Worm (Caenorhabditis elegans) whole organism, L3 larva: Measurements from ENCODE around the gene abcf-3.

ENCODE experiments used
- R02D3.7 ChIP-seq: fragments of 150-350 bp; optimal IDR thresholded peaks from 2 replicates; lab custom pipeline; 2014; ENCODE audit warnings: missing biosample characterization, missing genetic modification characterization
- ZK546.5 ChIP-seq: sonication (generic microtip); optimal IDR thresholded peaks from 2 replicates; lab custom pipeline; 2017; ENCODE audit warnings: missing biosample characterization, missing genetic modification characterization
- aly-2 ChIP-seq: fragments of 150-350 bp; optimal IDR thresholded peaks from 2 replicates; lab custom pipeline; 2014; ENCODE audit warnings: missing biosample characterization, missing genetic modification characterization
- ama-1 ChIP-seq: fragments of 150-350 bp; optimal IDR thresholded peaks from 2 replicates; lab custom pipeline; 2018
- ceh-16 ChIP-seq: sonication (generic microtip); optimal IDR thresholded peaks from 2 replicates; lab custom pipeline; 2017; ENCODE audit warnings: missing biosample characterization, missing genetic modification characterization
- ceh-28 ChIP-seq: fragments of 150-350 bp; optimal IDR thresholded peaks from 2 replicates; lab custom pipeline; 2014; ENCODE audit warnings: missing biosample characterization, missing genetic modification reagents, missing genetic modification characterization
- ceh-82 ChIP-seq: fragments of 150-350 bp; optimal IDR thresholded peaks from 2 replicates; lab custom pipeline; 2014; ENCODE audit warnings: missing biosample characterization, missing genetic modification characterization
- ceh-9 ChIP-seq: sonication (generic microtip); optimal IDR thresholded peaks from 2 replicates; lab custom pipeline; 2018; ENCODE audit warnings: missing biosample characterization, missing genetic modification characterization
- daf-12 ChIP-seq: fragments of 150-350 bp; optimal IDR thresholded peaks from 2 replicates; lab custom pipeline; 2014; ENCODE audit warnings: missing biosample characterization, missing genetic modification reagents, missing genetic modification characterization
- egl-27 ChIP-seq: sonication (generic microtip); optimal IDR thresholded peaks from 4 replicates; lab custom pipeline; 2017; ENCODE audit warnings: missing biosample characterization, missing genetic modification reagents, missing genetic modification characterization
- egl-5 ChIP-seq: fragments of 150-350 bp; optimal IDR thresholded peaks from 2 replicates; lab custom pipeline; 2017; ENCODE audit warnings: missing biosample characterization, missing genetic modification reagents, missing genetic modification characterization, inconsistent platforms
- elt-1 ChIP-seq: fragments of 150-350 bp; optimal IDR thresholded peaks from 2 replicates; lab custom pipeline; 2014; ENCODE audit warnings: missing biosample characterization, missing genetic modification characterization
- elt-2 ChIP-seq: sonication (generic microtip); optimal IDR thresholded peaks from 2 replicates; lab custom pipeline; 2016; ENCODE audit warnings: missing genetic modification reagents, mild to moderate bottlenecking, missing genetic modification characterization, missing compliant biosample characterization
- elt-3 ChIP-seq, 3 experiments: fragments of 150-350 bp in 1 of 3; sonication (generic microtip) in 2 of 3; optimal IDR thresholded peaks; 2 replicates in 2 of 3; 4 replicates in 1 of 3; lab custom pipeline; 2014 to 2017; ENCODE audit warnings: missing biosample characterization in 3 of 3, missing genetic modification characterization in 3 of 3
- eor-1 ChIP-seq, 2 experiments: fragments of 150-350 bp; optimal IDR thresholded peaks; 2 replicates each; lab custom pipeline; 2014 to 2018; ENCODE audit warnings: missing biosample characterization in 2 of 2, missing genetic modification characterization in 2 of 2
- fkh-10 ChIP-seq: sonication (generic microtip); optimal IDR thresholded peaks from 2 replicates; lab custom pipeline; 2017; ENCODE audit warnings: missing biosample characterization, missing genetic modification reagents, missing genetic modification characterization
- fkh-2 ChIP-seq: fragments of 150-350 bp; optimal IDR thresholded peaks from 2 replicates; lab custom pipeline; 2014; ENCODE audit warnings: missing biosample characterization, missing genetic modification reagents, missing genetic modification characterization
- fos-1 ChIP-seq: fragments of 150-350 bp; optimal IDR thresholded peaks from 2 replicates; lab custom pipeline; 2014; ENCODE audit warnings: missing biosample characterization, missing genetic modification characterization
- hmg-11 ChIP-seq: sonication (generic microtip); optimal IDR thresholded peaks from 2 replicates; lab custom pipeline; 2016; ENCODE audit warnings: missing genetic modification characterization, missing compliant biosample characterization
- jun-1 ChIP-seq: fragments of 150-350 bp; optimal IDR thresholded peaks from 2 replicates; lab custom pipeline; 2014; ENCODE audit warnings: missing biosample characterization, missing genetic modification reagents, missing genetic modification characterization
- lin-15B ChIP-seq: fragments of 150-350 bp; optimal IDR thresholded peaks from 2 replicates; lab custom pipeline; 2014; ENCODE audit warnings: missing biosample characterization, missing genetic modification characterization
- lin-39 ChIP-seq: fragments of 150-350 bp; optimal IDR thresholded peaks from 2 replicates; lab custom pipeline; 2018; ENCODE audit warnings: missing biosample characterization, missing genetic modification reagents, missing genetic modification characterization
- lsy-12 ChIP-seq: sonication (generic microtip); optimal IDR thresholded peaks from 2 replicates; lab custom pipeline; 2016; ENCODE audit warnings: mild to moderate bottlenecking, missing genetic modification characterization, missing compliant biosample characterization
- mdl-1 ChIP-seq: fragments of 150-350 bp; optimal IDR thresholded peaks from 2 replicates; lab custom pipeline; 2014; ENCODE audit warnings: missing biosample characterization, missing genetic modification characterization
- mml-1 ChIP-seq: fragments of 150-350 bp; sonication (generic microtip); optimal IDR thresholded peaks from 3 replicates; lab custom pipeline; 2014; ENCODE audit warnings: missing biosample characterization, missing genetic modification characterization
- nfya-1 ChIP-seq: sonication (generic microtip); optimal IDR thresholded peaks from 2 replicates; lab custom pipeline; 2017; ENCODE audit warnings: missing genetic modification characterization, mild to moderate bottlenecking, missing compliant biosample characterization, antibody characterized with exemption, moderate library complexity; ENCODE audit not compliant: insufficient read depth
- nhr-11 ChIP-seq: fragments of 150-350 bp; optimal IDR thresholded peaks from 2 replicates; lab custom pipeline; 2014; ENCODE audit warnings: missing biosample characterization, missing genetic modification characterization
- nhr-12 ChIP-seq: fragments of 150-350 bp; optimal IDR thresholded peaks from 2 replicates; lab custom pipeline; 2014; ENCODE audit warnings: missing biosample characterization, missing genetic modification characterization
- nhr-23 ChIP-seq: fragments of 150-350 bp; optimal IDR thresholded peaks from 2 replicates; lab custom pipeline; 2014; ENCODE audit warnings: missing biosample characterization, missing genetic modification reagents, missing genetic modification characterization
- nhr-237 ChIP-seq: fragments of 150-350 bp; optimal IDR thresholded peaks from 2 replicates; lab custom pipeline; 2014; ENCODE audit warnings: missing biosample characterization, missing genetic modification characterization
- nhr-25 ChIP-seq: sonication (generic microtip); optimal IDR thresholded peaks from 2 replicates; lab custom pipeline; 2017; ENCODE audit warnings: missing biosample characterization, missing genetic modification characterization
- nhr-28 ChIP-seq: fragments of 150-350 bp; optimal IDR thresholded peaks from 2 replicates; lab custom pipeline; 2014; ENCODE audit warnings: missing biosample characterization, missing genetic modification characterization
- nhr-43 ChIP-seq: sonication (generic microtip); optimal IDR thresholded peaks from 2 replicates; lab custom pipeline; 2016; ENCODE audit warnings: mild to moderate bottlenecking, missing genetic modification characterization, missing compliant biosample characterization; ENCODE audit not compliant: poor library complexity, severe bottlenecking
- nhr-67 ChIP-seq: fragments of 150-350 bp; optimal IDR thresholded peaks from 2 replicates; lab custom pipeline; 2014; ENCODE audit warnings: missing biosample characterization, missing genetic modification characterization
- nhr-76 ChIP-seq: fragments of 150-350 bp; sonication (generic microtip); optimal IDR thresholded peaks from 5 replicates; lab custom pipeline; 2014; ENCODE audit warnings: missing biosample characterization, missing genetic modification characterization
- nhr-77 ChIP-seq: fragments of 150-350 bp; optimal IDR thresholded peaks from 2 replicates; lab custom pipeline; 2014; ENCODE audit warnings: missing biosample characterization, missing genetic modification characterization
- pha-4 ChIP-seq: fragments of 150-350 bp; optimal IDR thresholded peaks from 2 replicates; lab custom pipeline; 2014; ENCODE audit warnings: missing biosample characterization, missing genetic modification reagents, missing genetic modification characterization
- pqm-1 ChIP-seq: fragments of 150-350 bp; optimal IDR thresholded peaks from 2 replicates; lab custom pipeline; 2017; ENCODE audit warnings: missing biosample characterization, missing genetic modification characterization, inconsistent platforms
- sea-2 ChIP-seq: fragments of 150-350 bp; sonication (generic microtip); optimal IDR thresholded peaks from 4 replicates; lab custom pipeline; 2014; ENCODE audit warnings: missing biosample characterization, missing genetic modification reagents, missing genetic modification characterization
- skn-1 ChIP-seq: fragments of 150-350 bp; optimal IDR thresholded peaks from 2 replicates; lab custom pipeline; 2014; ENCODE audit warnings: missing biosample characterization, missing genetic modification characterization
- snpc-4 ChIP-seq: fragments of 150-350 bp; optimal IDR thresholded peaks from 2 replicates; lab custom pipeline; 2014; ENCODE audit warnings: missing biosample characterization, missing genetic modification characterization
- tbx-2 ChIP-seq: sonication (generic microtip); optimal IDR thresholded peaks from 2 replicates; lab custom pipeline; 2016; ENCODE audit warnings: mild to moderate bottlenecking, missing genetic modification characterization, missing compliant biosample characterization
- unc-39 ChIP-seq: sonication (generic microtip); optimal IDR thresholded peaks from 4 replicates; lab custom pipeline; 2017; ENCODE audit warnings: missing biosample characterization, missing genetic modification characterization
- unc-62 ChIP-seq: fragments of 150-350 bp; sonication (generic microtip); optimal IDR thresholded peaks from 4 replicates; lab custom pipeline; 2014; ENCODE audit warnings: missing biosample characterization, missing genetic modification reagents, missing genetic modification characterization
- zag-1 ChIP-seq: fragments of 150-350 bp; optimal IDR thresholded peaks from 2 replicates; lab custom pipeline; 2014; ENCODE audit warnings: missing biosample characterization, missing genetic modification characterization
- ztf-11 ChIP-seq: fragments of 150-350 bp; optimal IDR thresholded peaks from 2 replicates; lab custom pipeline; 2014; ENCODE audit warnings: missing biosample characterization, missing genetic modification characterization
- ztf-4 ChIP-seq: fragments of 150-350 bp; optimal IDR thresholded peaks from 2 replicates; lab custom pipeline; 2014; ENCODE audit warnings: missing biosample characterization, missing genetic modification characterization

Gene abcf-3

DNA sequence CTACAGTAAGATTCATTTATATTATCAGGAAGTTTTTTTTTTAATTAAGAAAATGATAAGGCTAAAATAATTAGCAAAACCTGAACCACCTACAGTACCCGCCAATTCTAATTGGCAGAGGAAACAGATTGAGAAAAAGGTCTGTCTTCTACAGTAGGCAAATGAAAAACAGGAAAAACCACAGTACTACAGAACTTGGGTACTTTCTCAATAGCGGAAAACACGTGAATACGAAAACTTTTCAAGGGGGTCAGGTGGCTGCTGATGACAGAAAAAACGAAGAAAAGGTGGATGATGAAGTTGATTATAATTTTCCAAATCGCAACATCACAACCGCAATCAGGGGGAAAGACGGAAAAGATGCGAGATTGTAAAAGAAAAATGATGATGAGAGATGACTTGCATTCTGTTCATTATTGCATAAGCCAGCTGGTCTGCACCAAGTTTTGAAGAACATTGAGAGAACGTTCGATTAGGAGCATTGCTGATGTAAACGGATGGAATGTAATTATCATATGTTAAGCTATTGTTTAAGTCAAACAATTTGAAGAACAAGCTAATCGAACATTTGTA, 28.7 kb upstream of the abcf-3 start:
- no peak for TF ChIP-seq nhr-12 (tag; lab: Kevin White, UChicago)
- TF ChIP-seq elt-2 (tag; lab: Kevin White, UChicago) = no peak
- TF ChIP-seq ZK546.5 = no peak
- no peak for TF ChIP-seq nhr-77 (tag; lab: Kevin White, UChicago)
- TF ChIP-seq nhr-23 (tag; lab: Kevin White, UChicago) = peak; percentile 7
- TF ChIP-seq elt-1 (tag; lab: Kevin White, UChicago) = no peak
- peak; percentile 76 for TF ChIP-seq nfya-1 (tag; lab: Kevin White, UChicago)
- TF ChIP-seq nhr-43 (tag; lab: Kevin White, UChicago) = peak; percentile 30
- no peak for TF ChIP-seq tbx-2
- TF ChIP-seq fos-1 (tag; lab: Kevin White, UChicago) = no peak
- TF ChIP-seq aly-2 (tag; lab: Kevin White, UChicago) = no peak
- peak; percentile 34 for TF ChIP-seq nhr-11
- TF ChIP-seq jun-1 (tag; lab: Kevin White, UChicago) = peak; percentile 75
- no peak for TF ChIP-seq daf-12
- no peak for TF ChIP-seq egl-5
- peak; percentile 29 for TF ChIP-seq lsy-12 (tag; lab: Kevin White, UChicago)
- peak; percentile 11 for TF ChIP-seq mdl-1 (tag; lab: Kevin White, UChicago)
- no peak for TF ChIP-seq zag-1 (tag; lab: Kevin White, UChicago)
- TF ChIP-seq ama-1 (lab: Kevin White, UChicago) = no peak
- TF ChIP-seq, all 47 proteins: peak for 7

DNA sequence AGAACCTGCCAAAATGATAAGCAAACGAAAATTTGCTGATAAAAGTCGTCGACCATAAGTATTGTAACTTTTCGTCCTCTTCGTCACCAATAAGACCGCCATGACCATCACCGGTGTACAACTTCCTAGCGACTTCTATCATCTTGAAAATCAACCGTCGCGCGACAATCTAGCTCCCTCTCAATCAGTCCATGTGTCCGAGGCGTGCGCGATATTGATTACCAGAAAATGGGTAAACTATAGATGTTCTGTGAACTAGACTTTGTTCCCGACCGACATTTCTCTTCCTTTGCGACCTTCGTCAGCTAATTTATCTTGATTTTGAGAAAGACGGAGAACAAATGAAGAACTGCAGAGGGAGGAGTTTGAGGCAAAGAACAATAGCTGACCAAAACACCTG, 27.9 kb upstream of the abcf-3 start:
- no peak for TF ChIP-seq fkh-2 (tag; lab: Kevin White, UChicago)
- TF ChIP-seq pqm-1 (tag; lab: Kevin White, UChicago) = no peak
- TF ChIP-seq pha-4 = no peak
- no peak for TF ChIP-seq zag-1 (tag; lab: Kevin White, UChicago)
- TF ChIP-seq daf-12 = no peak
- TF ChIP-seq ceh-28 = no peak
- TF ChIP-seq nhr-77 (tag; lab: Kevin White, UChicago) = no peak
- TF ChIP-seq ZK546.5 = no peak
- TF ChIP-seq nhr-28 = no peak
- TF ChIP-seq nhr-67 = no peak
- TF ChIP-seq ama-1 (lab: Kevin White, UChicago) = peak; percentile 6
- no peak for TF ChIP-seq ceh-9 (tag; lab: Kevin White, UChicago)
- TF ChIP-seq R02D3.7 = no peak
- TF ChIP-seq mdl-1 (tag; lab: Kevin White, UChicago) = no peak
- no peak for TF ChIP-seq lsy-12 (tag; lab: Kevin White, UChicago)
- TF ChIP-seq tbx-2 = no peak
- no peak for TF ChIP-seq egl-5
- TF ChIP-seq elt-2 (tag; lab: Kevin White, UChicago) = peak; percentile 42
- TF ChIP-seq nfya-1 (tag; lab: Kevin White, UChicago) = no peak
- TF ChIP-seq nhr-76 (tag; lab: Kevin White, UChicago) = no peak
- TF ChIP-seq nhr-11 = no peak
- no peak for TF ChIP-seq unc-39 (tag; lab: Kevin White, UChicago)
- peak; percentile 72 for TF ChIP-seq nhr-43 (tag; lab: Kevin White, UChicago)
- TF ChIP-seq ztf-11 = no peak
- no peak for TF ChIP-seq lin-15B
- no peak for TF ChIP-seq lin-39 (tag; lab: Kevin White, UChicago)
- no peak for TF ChIP-seq egl-27 (tag; lab: Kevin White, UChicago)
- TF ChIP-seq nhr-237 (tag; lab: Kevin White, UChicago) = no peak
- TF ChIP-seq nhr-12 (tag; lab: Kevin White, UChicago) = no peak
- TF ChIP-seq ztf-4 = no peak
- peak; percentile 24 for TF ChIP-seq jun-1 (tag; lab: Kevin White, UChicago)
- peak; percentile 49 for TF ChIP-seq nhr-25 (tag; lab: Kevin White, UChicago)
- no peak for TF ChIP-seq mml-1 (tag; lab: Kevin White, UChicago)
- peak in 1 of 3 experiments; percentile 30 for TF ChIP-seq elt-3 (tag; optimal IDR thresholded peaks at IDR 0.05; lab: Kevin White, UChicago)
- TF ChIP-seq ceh-16 (tag; lab: Kevin White, UChicago) = no peak
- no peak for TF ChIP-seq ceh-82 (tag; lab: Kevin White, UChicago)
- no peak for TF ChIP-seq elt-1 (tag; lab: Kevin White, UChicago)
- no peak for TF ChIP-seq unc-62 (GFP tag; lab: Kevin White, UChicago)
- no peak for TF ChIP-seq eor-1 (tag; optimal IDR thresholded peaks at IDR 0.05; lab: Kevin White, UChicago)
- no peak for TF ChIP-seq aly-2 (tag; lab: Kevin White, UChicago)
- no peak for TF ChIP-seq fkh-10 (GFP tag; lab: Kevin White, UChicago)
- TF ChIP-seq snpc-4 = no peak
- no peak for TF ChIP-seq fos-1 (tag; lab: Kevin White, UChicago)
- no peak for TF ChIP-seq sea-2
- no peak for TF ChIP-seq hmg-11 (tag; lab: Kevin White, UChicago)
- peak; percentile 82 for TF ChIP-seq nhr-23 (tag; lab: Kevin White, UChicago)
- TF ChIP-seq skn-1 (tag; lab: Kevin White, UChicago) = no peak
